Worm (Caenorhabditis elegans): ENCODE data around the gene F46C3.6.

F46C3.6 gene

DNA sequence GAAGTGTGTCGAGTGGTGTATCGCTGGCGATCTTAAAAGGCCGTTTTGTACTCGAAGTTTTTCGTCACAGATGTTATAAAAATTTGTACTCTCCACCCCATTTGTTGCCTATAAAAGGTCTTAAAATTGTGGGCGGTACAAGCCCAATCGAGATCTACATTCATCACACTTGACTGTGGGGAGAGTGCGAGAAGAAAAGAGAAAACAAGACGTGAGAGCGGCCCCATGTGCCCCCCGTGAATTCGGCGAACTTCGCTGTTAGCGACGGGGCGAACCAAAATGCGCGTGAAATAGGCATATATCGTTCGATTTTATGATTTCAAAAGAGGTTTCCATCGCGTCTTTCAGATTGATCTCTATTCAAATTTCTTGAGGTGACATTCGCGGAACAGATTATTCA is at the start of gene F46C3.6:
Gene F46C3.6, minus strand, starts transcription at position 87 of the 400 bp plus-strand sequence.
- TF ChIP-seq skn-1 (tag; optimal IDR thresholded peaks at IDR 0.05) (no peak), ama-1 (optimal IDR thresholded peaks at IDR 0.05) (no peak), nhr-25 (tag; optimal IDR thresholded peaks at IDR 0.05) (peak; percentile 80), nhr-23 (tag; optimal IDR thresholded peaks at IDR 0.05) (no peak), elt-1 (tag; optimal IDR thresholded peaks at IDR 0.05) (no peak), sma-3 (GFP tag; optimal IDR thresholded peaks at IDR 0.05) (peak; percentile 79), nhr-21 (tag; optimal IDR thresholded peaks at IDR 0.05) (no peak), blmp-1 (tag; optimal IDR thresholded peaks at IDR 0.05; ENCODE audit: insufficient read depth) (peak; percentile 71), mdl-1 (tag; optimal IDR thresholded peaks at IDR 0.05) (no peak), lin-13 (GFP tag; optimal IDR thresholded peaks at IDR 0.05) (no peak)

DNA sequence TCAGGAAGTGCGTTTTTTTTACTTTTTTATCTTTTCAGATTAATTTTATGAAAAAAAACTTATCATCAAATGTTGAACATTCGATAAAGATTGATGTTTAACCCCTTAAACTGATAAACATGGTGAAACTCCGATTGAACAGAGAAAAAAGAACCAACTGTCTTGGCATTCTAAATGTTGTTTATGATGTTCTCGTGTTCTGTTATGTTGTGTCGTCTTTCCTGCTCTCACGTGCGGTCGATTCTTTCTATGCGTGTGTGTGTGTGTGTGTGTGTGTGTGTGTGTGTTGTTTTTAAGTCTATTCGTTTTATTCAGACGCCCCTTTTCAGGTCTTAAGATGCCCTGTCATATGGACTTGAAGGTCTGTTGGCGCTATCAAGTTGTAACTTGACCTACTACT is 49.7 kb upstream of the F46C3.6 start:
- TF ChIP-seq mdl-1 (tag; optimal IDR thresholded peaks at IDR 0.05) (peak in 1 of 2 experiments; percentile 39), ztf-11 (tag; optimal IDR thresholded peaks at IDR 0.05) (no peak), crh-2 (tag; optimal IDR thresholded peaks at IDR 0.05) (peak; percentile 56), ama-1 (optimal IDR thresholded peaks at IDR 0.05) (no peak), elt-3 (tag; optimal IDR thresholded peaks at IDR 0.05) (no peak), nhr-6 (tag; optimal IDR thresholded peaks at IDR 0.05) (peak; percentile 10), lin-13 (GFP tag; optimal IDR thresholded peaks at IDR 0.05) (no peak), Y55F3AM.14 (GFP tag; optimal IDR thresholded peaks at IDR 0.05) (peak; percentile 66), lsy-2 (tag; optimal IDR thresholded peaks at IDR 0.05) (no peak), egl-27 (tag; optimal IDR thresholded peaks at IDR 0.05) (no peak), elt-1 (tag; optimal IDR thresholded peaks at IDR 0.05) (no peak), F13H6.1 (tag; optimal IDR thresholded peaks at IDR 0.05) (peak; percentile 14), aly-2 (tag; optimal IDR thresholded peaks at IDR 0.05) (no peak), fos-1 (tag; optimal IDR thresholded peaks at IDR 0.05) (peak; percentile 10), blmp-1 (tag; optimal IDR thresholded peaks at IDR 0.05; ENCODE audit: insufficient read depth) (no peak), zag-1 (tag; optimal IDR thresholded peaks at IDR 0.05) (no peak), R02D3.7 (tag; optimal IDR thresholded peaks at IDR 0.05) (no peak), nhr-129 (tag; optimal IDR thresholded peaks at IDR 0.05) (peak; percentile 39), ceh-82 (tag; optimal IDR thresholded peaks at IDR 0.05) (no peak), gmeb-1 (tag; optimal IDR thresholded peaks at IDR 0.05) (no peak), snpc-4 (tag; optimal IDR thresholded peaks at IDR 0.05) (no peak), dmd-4 (tag; optimal IDR thresholded peaks at IDR 0.05) (no peak), nhr-12 (tag; optimal IDR thresholded peaks at IDR 0.05) (no peak), skn-1 (tag; optimal IDR thresholded peaks at IDR 0.05) (no peak), C34F6.9 (tag; optimal IDR thresholded peaks at IDR 0.05) (peak; percentile 43)

DNA sequence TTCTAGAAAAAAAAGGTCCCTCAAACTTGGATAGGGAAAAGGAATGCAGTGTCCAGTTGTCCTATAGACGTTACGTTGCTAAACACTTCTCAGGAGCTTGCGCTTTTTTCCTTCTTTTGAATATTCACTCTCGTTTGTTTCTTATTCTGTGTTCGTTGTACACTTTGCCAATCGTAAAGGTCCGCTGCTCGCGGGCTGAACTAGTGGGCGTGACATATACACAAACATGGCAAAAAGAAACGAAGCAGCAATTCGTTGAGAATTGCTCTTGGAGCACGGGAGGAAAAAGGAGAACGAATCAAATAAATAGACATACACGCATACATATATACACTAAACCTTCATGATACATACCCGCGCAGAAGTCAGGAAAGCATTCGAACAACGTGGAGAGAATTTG is 48.9 kb upstream of the F46C3.6 start:
- TF ChIP-seq F13H6.1 (tag; optimal IDR thresholded peaks at IDR 0.05): peak; percentile 13
- TF ChIP-seq Y55F3AM.14 (GFP tag; optimal IDR thresholded peaks at IDR 0.05): no peak
- TF ChIP-seq ztf-4 (tag; optimal IDR thresholded peaks at IDR 0.05): peak; percentile 25
- TF ChIP-seq snpc-4 (tag; optimal IDR thresholded peaks at IDR 0.05): peak; percentile 15

DNA sequence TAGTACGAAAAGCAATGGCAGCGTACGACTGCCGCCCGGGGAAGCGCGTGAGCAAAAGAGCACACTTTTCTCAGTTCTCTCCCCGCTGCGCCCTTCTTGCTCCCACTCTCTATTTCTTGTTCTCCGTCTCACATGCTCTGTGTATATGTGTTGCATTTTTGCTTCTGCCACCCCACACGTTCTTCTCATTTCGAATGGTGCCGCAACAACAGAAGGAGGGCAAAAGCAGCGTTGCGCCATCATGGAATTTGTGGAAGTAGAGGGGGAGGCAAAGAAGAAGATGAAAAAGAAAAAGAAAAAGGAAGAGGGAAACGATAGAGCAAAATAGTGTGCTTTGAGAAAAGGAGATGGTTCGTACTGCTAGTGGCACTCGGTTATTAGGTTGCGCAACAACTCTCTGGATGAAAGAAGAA is 47.5 kb upstream of the F46C3.6 start:
- TF ChIP-seq sma-9 (GFP tag; optimal IDR thresholded peaks at IDR 0.05): peak; percentile 71
- TF ChIP-seq sma-9 (tag; optimal IDR thresholded peaks at IDR 0.05): no peak
- TF ChIP-seq dmd-4 (tag; optimal IDR thresholded peaks at IDR 0.05): no peak
- peak; percentile 69 for TF ChIP-seq nhr-6 (tag; optimal IDR thresholded peaks at IDR 0.05)
- TF ChIP-seq nhr-23 (tag; optimal IDR thresholded peaks at IDR 0.05): no peak
- no peak for TF ChIP-seq unc-39 (tag; optimal IDR thresholded peaks at IDR 0.05)
- no peak for TF ChIP-seq ztf-11 (tag; optimal IDR thresholded peaks at IDR 0.05)
- TF ChIP-seq mdl-1 (tag; optimal IDR thresholded peaks at IDR 0.05): peak; percentile 41 to 88
- TF ChIP-seq crh-2 (tag; optimal IDR thresholded peaks at IDR 0.05): peak; percentile 82
- TF ChIP-seq sem-4 (tag; optimal IDR thresholded peaks at IDR 0.05): peak; percentile 84
- TF ChIP-seq zag-1 (tag; optimal IDR thresholded peaks at IDR 0.05): peak; percentile 87
- peak; percentile 16 for TF ChIP-seq snpc-4 (tag; optimal IDR thresholded peaks at IDR 0.05)
- TF ChIP-seq ztf-1 (GFP tag; conservative IDR thresholded peaks at IDR 0.05): no peak
- peak; percentile 90 for TF ChIP-seq F13H6.1 (tag; optimal IDR thresholded peaks at IDR 0.05)
- TF ChIP-seq R02D3.7 (tag; optimal IDR thresholded peaks at IDR 0.05): no peak
- TF ChIP-seq ceh-82 (tag; optimal IDR thresholded peaks at IDR 0.05): peak; percentile 38
- TF ChIP-seq C34F6.9 (tag; optimal IDR thresholded peaks at IDR 0.05): peak; percentile 89
- peak; percentile 94 for TF ChIP-seq nhr-129 (tag; optimal IDR thresholded peaks at IDR 0.05)
- TF ChIP-seq Y55F3AM.14 (GFP tag; optimal IDR thresholded peaks at IDR 0.05): peak; percentile 86
- TF ChIP-seq nhr-21 (tag; optimal IDR thresholded peaks at IDR 0.05): peak; percentile 16
- no peak for TF ChIP-seq nhr-77 (tag; optimal IDR thresholded peaks at IDR 0.05)
- no peak for TF ChIP-seq blmp-1 (tag; optimal IDR thresholded peaks at IDR 0.05; ENCODE audit: insufficient read depth)
- TF ChIP-seq nhr-12 (tag; optimal IDR thresholded peaks at IDR 0.05): no peak
- no peak for TF ChIP-seq nhr-11 (tag; optimal IDR thresholded peaks at IDR 0.05)
- TF ChIP-seq unc-55 (GFP tag; optimal IDR thresholded peaks at IDR 0.05): peak; percentile 80
- peak; percentile 26 for TF ChIP-seq ama-1 (optimal IDR thresholded peaks at IDR 0.05)
- TF ChIP-seq lin-11 (tag; optimal IDR thresholded peaks at IDR 0.05): peak; percentile 69
- no peak for TF ChIP-seq gmeb-1 (tag; optimal IDR thresholded peaks at IDR 0.05)
- peak; percentile 33 for TF ChIP-seq fos-1 (tag; optimal IDR thresholded peaks at IDR 0.05)
- TF ChIP-seq ZK546.5 (tag; optimal IDR thresholded peaks at IDR 0.05): no peak
- no peak for TF ChIP-seq nhr-25 (tag; optimal IDR thresholded peaks at IDR 0.05)
- TF ChIP-seq lsy-2 (tag; optimal IDR thresholded peaks at IDR 0.05): peak; percentile 41 to 70
- no peak for TF ChIP-seq unc-62 (GFP tag; optimal IDR thresholded peaks at IDR 0.05)
- no peak for TF ChIP-seq skn-1 (tag; optimal IDR thresholded peaks at IDR 0.05)
- TF ChIP-seq ceh-16 (tag; optimal IDR thresholded peaks at IDR 0.05): no peak
- TF ChIP-seq ztf-4 (tag; optimal IDR thresholded peaks at IDR 0.05): peak; percentile 80
- no peak for TF ChIP-seq alr-1 (tag; optimal IDR thresholded peaks at IDR 0.05)
- TF ChIP-seq peb-1 (tag; optimal IDR thresholded peaks at IDR 0.05): no peak
